Worm (Caenorhabditis elegans) whole organism, L4 larva: ENCODE results near the gene rps-9.

Experiments
- D1046.2 ChIP-seq: fragments of 200-800 bp; sonication (Bioruptor generic); IDR thresholded peaks from 2 replicates; pipeline ENCODE4 v1.3.6; 2022; ENCODE audit warnings: missing genetic modification characterization, missing compliant biosample characterization
- F44E2.7 ChIP-seq: fragments of 200-800 bp; sonication (Bioruptor generic); IDR thresholded peaks from 2 replicates; pipeline ENCODE4 v2.1.2; 2022; ENCODE audit warnings: missing genetic modification characterization, missing compliant biosample characterization
- F49E8.2 ChIP-seq: sonication (generic microtip); optimal IDR thresholded peaks from 2 replicates; lab custom pipeline; 2016; ENCODE audit warnings: missing compliant biosample characterization, mild to moderate bottlenecking, missing genetic modification characterization, borderline replicate concordance
- Y48G9A.11 ChIP-seq: fragments of 200-800 bp; sonication (Bioruptor generic); IDR thresholded peaks from 2 replicates; pipeline ENCODE4 v1.3.6; 2022; ENCODE audit warnings: missing genetic modification reagents, missing genetic modification characterization, missing compliant biosample characterization
- aha-1 ChIP-seq: fragments of 150-350 bp; peaks from one replicate; lab custom pipeline; 2014; ENCODE audit warnings: missing biosample characterization, missing genetic modification characterization
- ceh-20 ChIP-seq: fragments of 200-800 bp; sonication (Bioruptor generic); IDR thresholded peaks from 2 replicates; pipeline ENCODE4 v1.3.6; 2022; ENCODE audit warnings: missing genetic modification reagents, missing genetic modification characterization, missing compliant biosample characterization
- ceh-28 ChIP-seq: fragments of 150-350 bp; optimal IDR thresholded peaks from 2 replicates; lab custom pipeline; 2014; ENCODE audit warnings: missing biosample characterization, missing genetic modification reagents, missing genetic modification characterization
- ctbp-1 ChIP-seq: fragments of 200-800 bp; sonication (Bioruptor generic); IDR thresholded peaks from 2 replicates; pipeline ENCODE4 v1.3.6; 2022; ENCODE audit warnings: missing genetic modification reagents, missing genetic modification characterization, missing compliant biosample characterization
- daf-16 ChIP-seq, 3 experiments: sonication (generic microtip); optimal IDR thresholded peaks; 2 replicates each; lab custom pipeline; 2016 to 2017; ENCODE audit warnings: missing genetic modification characterization in 3 of 3, missing genetic modification reagents in 3 of 3, mild to moderate bottlenecking in 2 of 3, missing compliant biosample characterization in 2 of 3, missing biosample characterization in 1 of 3, moderate library complexity in 1 of 3
- daf-19 ChIP-seq: fragments of 200-800 bp; sonication (Bioruptor generic); conservative IDR thresholded peaks from 2 replicates; pipeline ENCODE4 v1.3.6; 2022; ENCODE audit warnings: missing genetic modification characterization, missing compliant biosample characterization
- dpl-1 ChIP-seq: fragments of 150-350 bp; optimal IDR thresholded peaks from 2 replicates; lab custom pipeline; 2014; ENCODE audit warnings: missing biosample characterization, missing genetic modification reagents, missing genetic modification characterization
- egl-27 ChIP-seq: sonication (generic microtip); optimal IDR thresholded peaks from 3 replicates; lab custom pipeline; 2017; ENCODE audit warnings: missing biosample characterization, missing genetic modification reagents, missing genetic modification characterization
- fkh-10 ChIP-seq: fragments of 150-350 bp; optimal IDR thresholded peaks from 2 replicates; lab custom pipeline; 2014; ENCODE audit warnings: missing biosample characterization, missing genetic modification reagents, missing genetic modification characterization
- gei-8 ChIP-seq: fragments of 200-800 bp; sonication (Bioruptor generic); optimal IDR thresholded peaks from 2 replicates; lab custom pipeline; 2018; ENCODE audit warnings: mild to moderate bottlenecking, missing genetic modification characterization, missing compliant biosample characterization
- lin-13 ChIP-seq: fragments of 150-350 bp; optimal IDR thresholded peaks from 2 replicates; lab custom pipeline; 2014; ENCODE audit warnings: missing biosample characterization, missing genetic modification reagents, missing genetic modification characterization
- lin-29 ChIP-seq: fragments of 200-800 bp; sonication (Bioruptor generic); IDR thresholded peaks from 2 replicates; pipeline ENCODE4 v1.3.6; 2022; ENCODE audit warnings: missing genetic modification reagents, missing genetic modification characterization, missing compliant biosample characterization
- lir-3 ChIP-seq: sonication (generic microtip); optimal IDR thresholded peaks from 2 replicates; lab custom pipeline; 2016; ENCODE audit warnings: mild to moderate bottlenecking, missing genetic modification characterization, missing compliant biosample characterization
- lsy-2 ChIP-seq, 2 experiments: fragments of 150-350 bp in 1 of 2; sonication (generic microtip) in 1 of 2; optimal IDR thresholded peaks; 2 replicates each; lab custom pipeline; 2014 to 2017; ENCODE audit warnings: missing biosample characterization in 2 of 2, missing genetic modification characterization in 2 of 2
- mdt-29 ChIP-seq: fragments of 200-800 bp; sonication (Bioruptor generic); IDR thresholded peaks from 2 replicates; pipeline ENCODE4 v1.3.6; 2022; ENCODE audit warnings: missing genetic modification reagents, missing genetic modification characterization, missing compliant biosample characterization
- mep-1 ChIP-seq: fragments of 150-350 bp; sonication (generic microtip); optimal IDR thresholded peaks from 3 replicates; lab custom pipeline; 2014; ENCODE audit warnings: missing biosample characterization, missing genetic modification characterization
- mes-2 ChIP-seq: sonication (generic microtip); optimal IDR thresholded peaks from 2 replicates; lab custom pipeline; 2016; ENCODE audit warnings: missing genotype, mild to moderate bottlenecking, missing genetic modification characterization, missing compliant biosample characterization; ENCODE audit not compliant: poor library complexity, severe bottlenecking
- nhr-10 ChIP-seq: fragments of 150-350 bp; optimal IDR thresholded peaks from 2 replicates; lab custom pipeline; 2014; ENCODE audit warnings: missing biosample characterization, missing genetic modification characterization
- nhr-111 ChIP-seq: fragments of 200-800 bp; sonication (Bioruptor generic); optimal IDR thresholded peaks from 2 replicates; lab custom pipeline; 2018; ENCODE audit warnings: mild to moderate bottlenecking, missing genetic modification characterization, missing compliant biosample characterization
- nhr-25 ChIP-seq: sonication (generic microtip); optimal IDR thresholded peaks from 2 replicates; lab custom pipeline; 2017; ENCODE audit warnings: missing genetic modification characterization, mild to moderate bottlenecking, missing compliant biosample characterization, antibody characterized with exemption, moderate library complexity, borderline replicate concordance; ENCODE audit not compliant: insufficient read depth
- nhr-28 ChIP-seq: fragments of 150-350 bp; optimal IDR thresholded peaks from 2 replicates; lab custom pipeline; 2014; ENCODE audit warnings: missing biosample characterization, missing genetic modification characterization
- nhr-41 ChIP-seq: fragments of 200-800 bp; sonication (Bioruptor generic); IDR thresholded peaks from 2 replicates; pipeline ENCODE4 v1.3.6; 2022; ENCODE audit warnings: missing genetic modification reagents, missing genetic modification characterization, missing compliant biosample characterization
- nhr-48 ChIP-seq: sonication (generic microtip); optimal IDR thresholded peaks from 2 replicates; lab custom pipeline; 2016; ENCODE audit warnings: mild to moderate bottlenecking, missing genetic modification characterization, missing compliant biosample characterization
- nhr-76 ChIP-seq: fragments of 150-350 bp; optimal IDR thresholded peaks from 2 replicates; lab custom pipeline; 2014; ENCODE audit warnings: missing biosample characterization, missing genetic modification characterization
- pqm-1 ChIP-seq: sonication (generic microtip); optimal IDR thresholded peaks from 2 replicates; lab custom pipeline; 2017; ENCODE audit warnings: missing biosample characterization, missing genetic modification characterization
- rbr-2 ChIP-seq: sonication (generic microtip); optimal IDR thresholded peaks from 2 replicates; lab custom pipeline; 2016; ENCODE audit warnings: missing genotype, missing genetic modification characterization, missing compliant biosample characterization
- set-16 ChIP-seq: fragments of 200-800 bp; sonication (Bioruptor generic); IDR thresholded peaks from 2 replicates; pipeline ENCODE4 v1.3.6; 2022; ENCODE audit warnings: missing genetic modification reagents, missing genetic modification characterization, missing compliant biosample characterization
- tag-97 ChIP-seq: fragments of 200-800 bp; sonication (Bioruptor generic); IDR thresholded peaks from 2 replicates; pipeline ENCODE4 v1.3.6; 2022; ENCODE audit warnings: missing genetic modification characterization, missing compliant biosample characterization
- unc-130 ChIP-seq: sonication (generic microtip); optimal IDR thresholded peaks from 2 replicates; lab custom pipeline; 2016; ENCODE audit warnings: missing genetic modification reagents, missing genetic modification characterization, missing compliant biosample characterization
- unc-62 ChIP-seq, 3 experiments: fragments of 150-350 bp in 1 of 3; sonication (generic microtip); optimal IDR thresholded peaks in 2 of 3; peaks in 1 of 3; 1 replicate in 1 of 3; 2 replicates in 2 of 3; lab custom pipeline; 2014 to 2017; ENCODE audit warnings: missing biosample characterization in 3 of 3, missing genetic modification characterization in 3 of 3, missing genetic modification reagents in 3 of 3, missing genotype in 1 of 3
- ztf-11 ChIP-seq: fragments of 150-350 bp; optimal IDR thresholded peaks from 2 replicates; lab custom pipeline; 2014; ENCODE audit warnings: missing biosample characterization, missing genetic modification characterization

rps-9 gene

DNA sequence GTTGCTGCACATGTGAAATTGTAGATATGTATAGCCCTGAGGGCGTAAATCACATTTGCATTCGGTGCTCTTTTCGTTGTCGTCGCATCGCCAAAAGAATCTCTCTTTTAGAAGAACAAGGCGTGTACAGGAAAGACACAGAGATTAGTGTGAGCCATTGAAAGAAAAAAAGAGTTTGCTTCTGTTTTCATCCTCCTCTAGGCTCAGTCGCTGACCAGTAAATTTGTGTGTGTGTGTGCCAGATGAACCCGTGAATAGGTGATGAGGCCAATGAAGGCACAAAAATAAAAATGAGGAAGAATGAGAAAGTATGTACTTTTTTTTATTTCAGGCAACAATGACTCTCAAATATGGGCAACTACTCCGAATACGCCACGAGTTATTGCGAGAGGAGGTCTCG lies 13.7 kb downstream of the rps-9 start, which contains the start of gene mat-2:
Gene mat-2, plus strand, starts transcription at position 301 of the 400 bp plus-strand sequence.
- TF ChIP-seq rbr-2 (tag; lab: Kevin White, UChicago) = no peak
- TF ChIP-seq aha-1 (tag; lab: Kevin White, UChicago) = peak; percentile 5
- no peak for TF ChIP-seq Y48G9A.11
- no peak for TF ChIP-seq lin-13 (GFP tag; lab: Kevin White, UChicago)

DNA sequence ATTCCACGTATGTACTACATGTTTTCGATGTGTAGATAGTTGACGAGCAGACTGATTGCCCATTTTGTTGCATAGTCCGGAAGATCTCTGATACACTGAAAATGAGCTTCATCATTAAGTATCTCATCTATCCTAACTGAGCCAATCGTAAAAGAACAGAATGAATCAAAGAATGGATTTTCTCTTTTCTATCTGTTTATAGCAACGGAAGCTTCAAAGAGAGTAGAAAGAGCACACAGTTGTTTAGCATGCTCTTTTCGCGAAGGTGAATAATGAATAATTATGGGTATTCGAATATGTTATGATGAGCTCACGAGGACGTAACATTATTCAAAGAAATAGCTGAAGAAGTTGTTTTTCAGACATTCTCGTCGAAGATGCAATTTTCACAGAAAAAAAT lies 15.1 kb downstream of the rps-9 start, which contains the start of gene glb-4:
Gene glb-4, minus strand, starts transcription at position 101 of the 400 bp plus-strand sequence.
- TF ChIP-seq fkh-10 (no peak), daf-19 (no peak), nhr-111 (GFP tag; lab: Kevin White, UChicago) (no peak), pqm-1 (no peak), ctbp-1 (GFP tag; lab: Robert Waterston, UW) (no peak), ceh-20 (GFP tag; lab: Robert Waterston, UW) (no peak), gei-8 (no peak), egl-27 (tag; lab: Kevin White, UChicago) (no peak), F49E8.2 (tag; lab: Kevin White, UChicago) (no peak), mdt-29 (GFP tag; lab: Robert Waterston, UW) (no peak), lir-3 (no peak), lin-29 (GFP tag; lab: Robert Waterston, UW) (no peak), nhr-76 (tag; lab: Kevin White, UChicago) (no peak)

DNA sequence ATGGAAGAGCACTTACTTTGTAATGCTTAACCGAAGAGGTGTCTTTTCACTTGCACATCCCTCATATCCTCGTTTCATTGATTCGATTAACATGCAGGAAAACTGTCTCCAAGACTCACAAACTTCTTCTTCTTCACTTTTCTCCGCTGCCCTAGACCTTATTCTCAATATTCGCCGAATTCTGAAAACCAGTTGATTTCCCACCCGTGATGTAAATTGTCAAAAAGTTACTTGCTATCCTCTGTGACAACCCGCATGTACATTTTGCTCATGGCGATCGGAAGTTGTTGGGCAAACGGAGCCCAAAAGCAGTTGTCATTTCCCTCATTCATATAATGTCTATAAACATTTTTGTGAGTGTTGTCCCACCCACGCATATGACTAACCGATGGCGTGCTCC lies 15.7 kb downstream of the rps-9 start:
- TF ChIP-seq set-16 (no peak), D1046.2 (no peak), nhr-25 (tag; lab: Kevin White, UChicago) (no peak), unc-62 (GFP tag; optimal IDR thresholded peaks at IDR 0.05 in 1 of 2; lab: Kevin White, UChicago) (peak in 1 of 2 experiments; percentile 97), unc-62 (tag; optimal IDR thresholded peaks at IDR 0.05; lab: Kevin White, UChicago) (no peak), nhr-28 (tag; lab: Kevin White, UChicago) (no peak)

DNA sequence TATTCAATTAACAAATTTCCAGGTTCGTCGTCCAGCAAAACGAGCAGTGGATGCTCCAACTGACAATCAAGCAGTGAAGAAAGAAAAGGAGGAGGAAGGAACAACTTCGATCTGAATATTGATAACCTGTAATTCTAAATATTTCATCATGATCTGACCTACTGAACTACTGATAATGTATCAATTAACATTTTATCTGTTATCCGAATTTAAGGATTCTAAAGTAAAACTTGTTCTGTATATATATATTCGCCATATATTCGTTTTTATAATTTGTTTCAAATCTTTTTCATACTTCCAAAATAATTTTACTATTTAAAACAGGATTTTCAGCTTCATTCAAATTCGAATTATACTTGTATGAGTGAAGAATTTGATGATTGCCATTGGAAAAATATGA lies 18.3 kb downstream of the rps-9 start, which contains the start of gene apc-17:
Gene apc-17, plus strand, starts transcription at position 301 of the 400 bp plus-strand sequence.
- TF ChIP-seq ztf-11 (tag; lab: Kevin White, UChicago) (no peak), rbr-2 (tag; lab: Kevin White, UChicago) (no peak), tag-97 (no peak), F44E2.7 (GFP tag; lab: Robert Waterston, UW) (no peak), nhr-41 (GFP tag; lab: Robert Waterston, UW) (no peak), ceh-28 (tag; lab: Kevin White, UChicago) (no peak), mep-1 (tag; lab: Kevin White, UChicago) (no peak), nhr-10 (no peak)

DNA sequence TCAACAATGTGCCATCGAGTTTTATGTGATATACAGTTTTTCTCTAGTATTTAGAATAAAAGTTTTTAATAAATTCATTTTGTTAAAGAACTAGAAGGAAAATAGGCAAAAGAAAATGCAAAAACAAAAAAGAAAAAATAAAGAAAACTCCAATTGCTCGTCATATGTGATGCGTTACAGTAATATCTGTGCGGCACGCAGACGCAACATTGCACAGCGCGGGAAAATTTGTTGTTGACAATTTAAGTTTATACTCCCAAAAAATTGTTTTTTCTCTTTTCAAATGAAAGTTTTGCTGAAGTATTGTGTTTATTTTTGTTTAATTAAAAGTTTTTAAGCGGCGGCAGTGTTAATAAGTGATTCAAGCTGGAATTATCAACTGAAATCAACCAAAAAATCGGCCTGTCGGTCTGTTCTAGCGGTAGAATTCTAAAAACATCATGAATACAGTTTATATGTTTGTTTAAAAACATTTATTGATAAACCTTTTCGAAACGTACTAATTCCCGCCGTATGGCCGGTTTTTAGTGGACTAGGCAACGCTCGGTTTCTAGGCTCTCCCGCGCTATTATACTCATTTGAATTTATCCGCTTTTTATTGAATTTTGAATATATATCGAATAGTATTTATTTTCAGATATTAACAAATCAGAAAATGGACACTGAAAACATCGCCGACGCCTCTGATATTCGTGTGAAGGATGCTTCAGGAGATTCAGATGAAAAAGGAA lies 20.0 kb downstream of the rps-9 start, which contains the start of gene nasp-1:
Gene nasp-1, plus strand, starts transcription at position 632 of the 731 bp plus-strand sequence.
- TF ChIP-seq mes-2 (tag; lab: Kevin White, UChicago) = peak; percentile 86
- peak; percentile 73 for TF ChIP-seq dpl-1
- no peak for TF ChIP-seq nhr-48 (tag; lab: Kevin White, UChicago)
- no peak for TF ChIP-seq daf-16 (GFP tag; optimal IDR thresholded peaks at IDR 0.05; lab: Kevin White, UChicago)
- peak; percentile 28 for TF ChIP-seq daf-16 (tag; optimal IDR thresholded peaks at IDR 0.05; lab: Kevin White, UChicago)
- TF ChIP-seq ceh-20 (GFP tag; lab: Robert Waterston, UW) = no peak
- peak in 1 of 2 experiments; percentile 80 for TF ChIP-seq lsy-2 (tag; optimal IDR thresholded peaks at IDR 0.05; lab: Kevin White, UChicago)
- peak; percentile 18 for TF ChIP-seq unc-130 (GFP tag; lab: Kevin White, UChicago)
- TF ChIP-seq Y48G9A.11 = peak; percentile 25; the same call in 1 of the 2 replicates
- TF ChIP-seq, all 104 proteins: peak for 6
